Worm (Caenorhabditis elegans) whole organism, early embryonic: ENCODE results near the gene ceh-19.
A peak's percentile ranks its signal among the peaks of the same experiment; 100 is the strongest.

Source experiments
- B0310.2 ChIP-seq: sonication (generic microtip); optimal IDR thresholded peaks from 2 replicates; lab custom pipeline; 2016; ENCODE audit warnings: mild to moderate bottlenecking, missing genetic modification characterization, missing compliant biosample characterization
- F13C5.2 ChIP-seq: sonication (generic microtip); optimal IDR thresholded peaks from 2 replicates; lab custom pipeline; 2017; ENCODE audit warnings: mild to moderate bottlenecking, missing genetic modification characterization, inconsistent platforms, missing compliant biosample characterization
- aly-1 ChIP-seq: sonication (generic microtip); optimal IDR thresholded peaks from 2 replicates; lab custom pipeline; 2016; ENCODE audit warnings: missing genetic modification characterization, missing compliant biosample characterization
- ama-1 ChIP-seq: fragments of 150-350 bp; optimal IDR thresholded peaks from 2 replicates; lab custom pipeline; 2014
- ceh-13 ChIP-seq: fragments of 200-800 bp; sonication (Bioruptor generic); optimal IDR thresholded peaks from 2 replicates; lab custom pipeline; 2018; ENCODE audit warnings: mild to moderate bottlenecking, missing genetic modification characterization, missing compliant biosample characterization
- ceh-36 ChIP-seq: sonication (generic microtip); optimal IDR thresholded peaks from 2 replicates; lab custom pipeline; 2016; ENCODE audit warnings: missing genetic modification characterization, inconsistent platforms, missing compliant biosample characterization
- ets-7 ChIP-seq: sonication (generic microtip); optimal IDR thresholded peaks from 2 replicates; lab custom pipeline; 2016; ENCODE audit warnings: missing genotype, missing genetic modification characterization, missing compliant biosample characterization
- flt-1 ChIP-seq: fragments of 200-800 bp; sonication (Bioruptor generic); IDR thresholded peaks from 2 replicates; pipeline ENCODE4 v1.3.6; 2022; ENCODE audit warnings: missing genetic modification characterization, missing compliant biosample characterization
- hmbx-1 ChIP-seq: sonication (generic microtip); optimal IDR thresholded peaks from 2 replicates; lab custom pipeline; 2016; ENCODE audit warnings: mild to moderate bottlenecking, missing genetic modification characterization, missing compliant biosample characterization
- hmg-4 ChIP-seq: fragments of 200-800 bp; sonication (Bioruptor generic); optimal IDR thresholded peaks from 2 replicates; lab custom pipeline; 2018; ENCODE audit warnings: mild to moderate bottlenecking, missing genetic modification characterization, missing compliant biosample characterization
- hnd-1 ChIP-seq: sonication (generic microtip); optimal IDR thresholded peaks from 2 replicates; lab custom pipeline; 2016; ENCODE audit warnings: missing genetic modification characterization, missing compliant biosample characterization
- pes-1 ChIP-seq: fragments of 200-800 bp; sonication (Bioruptor generic); IDR thresholded peaks from 2 replicates; pipeline ENCODE4 v1.3.6; 2022; ENCODE audit warnings: missing genetic modification reagents, missing genetic modification characterization, missing compliant biosample characterization
- scrt-1 ChIP-seq: fragments of 200-800 bp; sonication (Bioruptor generic); IDR thresholded peaks from 2 replicates; pipeline ENCODE4 v1.3.6; 2022; ENCODE audit warnings: missing genetic modification characterization, missing compliant biosample characterization
- sea-1 ChIP-seq: fragments of 200-800 bp; sonication (Bioruptor generic); conservative IDR thresholded peaks from 2 replicates; pipeline ENCODE4 v1.3.6; 2022; ENCODE audit warnings: missing genetic modification characterization, missing compliant biosample characterization
- tbx-11 ChIP-seq: fragments of 200-800 bp; sonication (Bioruptor generic); IDR thresholded peaks from 2 replicates; pipeline ENCODE4 v1.3.6; 2022; ENCODE audit warnings: missing genetic modification characterization, missing compliant biosample characterization
- tbx-37 ChIP-seq: fragments of 200-800 bp; sonication (Bioruptor generic); conservative IDR thresholded peaks from 2 replicates; pipeline ENCODE4 v1.3.6; 2022; ENCODE audit warnings: missing genetic modification reagents, missing genetic modification characterization, missing compliant biosample characterization
- tra-4 ChIP-seq: sonication (generic microtip); optimal IDR thresholded peaks from 2 replicates; lab custom pipeline; 2017; ENCODE audit warnings: missing genetic modification characterization, missing compliant biosample characterization

The ceh-19 gene

ce11 chrIV:7957504-7957903 lies 1.8 kb upstream of the ceh-19 start, which contains the start of gene frpr-10:
Gene frpr-10 (plus strand): TSS chrIV:7957804.
- TF ChIP-seq pes-1 (GFP tag; lab: Robert Waterston, UW): no peak
- no peak for TF ChIP-seq ets-7
- TF ChIP-seq hmg-4 (GFP tag; lab: Kevin White, UChicago): no peak

- TF ChIP-seq tbx-11 (GFP tag; lab: Robert Waterston, UW) (no peak), pes-1 (GFP tag; lab: Robert Waterston, UW) (no peak), hmg-4 (GFP tag; lab: Kevin White, UChicago) (no peak), hmbx-1 (tag; lab: Kevin White, UChicago) (no peak), sea-1 (GFP tag; lab: Robert Waterston, UW) (no peak), tra-4 (tag; lab: Kevin White, UChicago) (no peak), ceh-36 (tag; lab: Kevin White, UChicago) (no peak), B0310.2 (tag; lab: Kevin White, UChicago) (no peak), hnd-1 (tag; lab: Kevin White, UChicago) (no peak), flt-1 (no peak), ets-7 (no peak), scrt-1 (GFP tag; lab: Robert Waterston, UW) (no peak), tbx-37 (GFP tag; lab: Robert Waterston, UW) (no peak)
Measured at ce11 chrIV:7956643-7957317, 1.0 kb upstream of the ceh-19 start, which contains the start of gene csr-1. Gene csr-1 (plus strand): TSS chrIV:7957267.

- no peak for TF ChIP-seq ama-1 (lab: Kevin White, UChicago)
- no peak for TF ChIP-seq pes-1 (GFP tag; lab: Robert Waterston, UW)
- no peak for TF ChIP-seq scrt-1 (GFP tag; lab: Robert Waterston, UW)
- no peak for TF ChIP-seq hnd-1 (tag; lab: Kevin White, UChicago)
- TF ChIP-seq ceh-36 (tag; lab: Kevin White, UChicago): no peak
- TF ChIP-seq F13C5.2 (tag; lab: Kevin White, UChicago): no peak
- TF ChIP-seq tbx-37 (GFP tag; lab: Robert Waterston, UW): no peak
- no peak for TF ChIP-seq tbx-11 (GFP tag; lab: Robert Waterston, UW)
- TF ChIP-seq hmg-4 (GFP tag; lab: Kevin White, UChicago): no peak
- no peak for TF ChIP-seq ceh-13
- no peak for TF ChIP-seq tra-4 (tag; lab: Kevin White, UChicago)
Measured at ce11 chrIV:7954006-7954405, 1.7 kb downstream of the ceh-19 start.

ce11 chrIV:7948290-7948689 lies 7.5 kb downstream of the ceh-19 start, which contains the start of gene mcm-3AP:
Gene mcm-3AP (plus strand): TSS chrIV:7948672.
- TF ChIP-seq pes-1 (GFP tag; lab: Robert Waterston, UW): peak; percentile 79
- peak; percentile 72 for TF ChIP-seq tbx-37 (GFP tag; lab: Robert Waterston, UW)
- TF ChIP-seq sea-1 (GFP tag; lab: Robert Waterston, UW): peak; percentile 78
- 0 out of 2 replicates have a peak, but pooled peaks have one; percentile 37 for TF ChIP-seq scrt-1 (GFP tag; lab: Robert Waterston, UW)

ce11 chrIV:7946899-7947499 lies 8.8 kb downstream of the ceh-19 start, which contains the start of gene F20D12.12:
Gene F20D12.12 (plus strand): TSS chrIV:7947440.
- TF ChIP-seq tbx-37 (GFP tag; lab: Robert Waterston, UW): peak; percentile 54; the same call in 1 of the 2 replicates
- peak; percentile 44 for TF ChIP-seq F13C5.2 (tag; lab: Kevin White, UChicago)
- TF ChIP-seq flt-1: peak; percentile 30; the same call in 1 of the 2 replicates
- TF ChIP-seq scrt-1 (GFP tag; lab: Robert Waterston, UW): 0 out of 2 replicates have a peak, but pooled peaks have one; percentile 57
- TF ChIP-seq sea-1 (GFP tag; lab: Robert Waterston, UW): 0 out of 2 replicates have a peak, but pooled peaks have one; percentile 37
- peak; percentile 50; the same call in 1 of the 2 replicates for TF ChIP-seq tbx-11 (GFP tag; lab: Robert Waterston, UW)
- TF ChIP-seq hmg-4 (GFP tag; lab: Kevin White, UChicago): peak; percentile 40
- TF ChIP-seq pes-1 (GFP tag; lab: Robert Waterston, UW): peak; percentile 77

- TF ChIP-seq hmbx-1 (tag; lab: Kevin White, UChicago) (no peak), hmg-4 (GFP tag; lab: Kevin White, UChicago) (no peak), pes-1 (GFP tag; lab: Robert Waterston, UW) (no peak), tbx-37 (GFP tag; lab: Robert Waterston, UW) (no peak)
Measured at ce11 chrIV:7946457-7946856, 9.3 kb downstream of the ceh-19 start, which contains the start of gene czw-1. Gene czw-1 (minus strand): TSS chrIV:7946825.

- no peak for TF ChIP-seq scrt-1 (GFP tag; lab: Robert Waterston, UW)
- no peak for TF ChIP-seq ama-1 (lab: Kevin White, UChicago)
- TF ChIP-seq hmbx-1 (tag; lab: Kevin White, UChicago): no peak
- TF ChIP-seq ets-7: no peak
- no peak for TF ChIP-seq aly-1
- no peak for TF ChIP-seq hmg-4 (GFP tag; lab: Kevin White, UChicago)
- no peak for TF ChIP-seq B0310.2 (tag; lab: Kevin White, UChicago)
- TF ChIP-seq F13C5.2 (tag; lab: Kevin White, UChicago): no peak
- no peak for TF ChIP-seq hnd-1 (tag; lab: Kevin White, UChicago)
- TF ChIP-seq ceh-13: no peak
- TF ChIP-seq pes-1 (GFP tag; lab: Robert Waterston, UW): no peak
- no peak for TF ChIP-seq tbx-37 (GFP tag; lab: Robert Waterston, UW)
- TF ChIP-seq ceh-36 (tag; lab: Kevin White, UChicago): no peak
- no peak for TF ChIP-seq tbx-11 (GFP tag; lab: Robert Waterston, UW)
- TF ChIP-seq sea-1 (GFP tag; lab: Robert Waterston, UW): no peak
- no peak for TF ChIP-seq tra-4 (tag; lab: Kevin White, UChicago)
- no peak for TF ChIP-seq flt-1
Measured at ce11 chrIV:7943272-7943671, 12.5 kb downstream of the ceh-19 start.
